Worm (Caenorhabditis elegans): ENCODE results near the gene tag-276.

The tag-276 gene

DNA sequence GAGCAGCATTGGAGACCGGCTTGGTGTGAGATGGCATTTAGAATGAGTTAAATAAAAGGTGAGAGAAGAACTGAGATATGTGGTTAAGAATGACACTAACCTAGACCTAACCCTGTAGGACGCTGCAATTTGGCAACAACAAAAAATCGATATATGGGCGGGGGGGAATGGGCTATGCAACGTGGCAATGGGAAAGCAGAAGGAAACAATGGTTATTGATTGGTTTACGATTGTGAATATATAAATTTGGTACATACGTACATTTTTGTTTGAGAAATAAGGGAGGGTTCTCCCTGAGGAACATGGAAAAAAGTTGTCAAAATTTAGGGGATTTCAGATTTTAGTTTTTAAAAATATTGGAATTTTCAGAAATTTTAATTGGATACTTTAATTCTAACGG is at the start of gene tag-276:
TSS of gene tag-276 (minus strand) at position 101 of the 400 bp plus-strand sequence.
- TF ChIP-seq scrt-1 (GFP tag; IDR thresholded peaks at IDR 0.05) (no peak), ama-1 (optimal IDR thresholded peaks at IDR 0.05) (no peak), tbx-37 (GFP tag; conservative IDR thresholded peaks at IDR 0.05) (no peak), pes-1 (GFP tag; IDR thresholded peaks at IDR 0.05) (no peak), hmg-4 (GFP tag; optimal IDR thresholded peaks at IDR 0.05) (no peak), ceh-36 (tag; optimal IDR thresholded peaks at IDR 0.05) (no peak), flt-1 (GFP tag; IDR thresholded peaks at IDR 0.05) (no peak), tra-4 (tag; optimal IDR thresholded peaks at IDR 0.05) (no peak), tbx-11 (GFP tag; IDR thresholded peaks at IDR 0.05) (no peak), ets-7 (tag; optimal IDR thresholded peaks at IDR 0.05) (no peak), ceh-13 (GFP tag; optimal IDR thresholded peaks at IDR 0.05) (no peak), hmbx-1 (tag; optimal IDR thresholded peaks at IDR 0.05) (no peak), B0310.2 (tag; optimal IDR thresholded peaks at IDR 0.05) (no peak), hnd-1 (tag; optimal IDR thresholded peaks at IDR 0.05) (no peak)

- no peak for TF ChIP-seq F13C5.2 (tag; optimal IDR thresholded peaks at IDR 0.05)
- no peak for TF ChIP-seq tbx-11 (GFP tag; IDR thresholded peaks at IDR 0.05)
- TF ChIP-seq pes-1 (GFP tag; IDR thresholded peaks at IDR 0.05): no peak
- no peak for TF ChIP-seq ama-1 (optimal IDR thresholded peaks at IDR 0.05)
- TF ChIP-seq sea-1 (GFP tag; conservative IDR thresholded peaks at IDR 0.05): no peak
- no peak for TF ChIP-seq hnd-1 (tag; optimal IDR thresholded peaks at IDR 0.05)
These were observed 47.6 kb upstream of the tag-276 start for ce11 chrII:12296591-12296990.

DNA sequence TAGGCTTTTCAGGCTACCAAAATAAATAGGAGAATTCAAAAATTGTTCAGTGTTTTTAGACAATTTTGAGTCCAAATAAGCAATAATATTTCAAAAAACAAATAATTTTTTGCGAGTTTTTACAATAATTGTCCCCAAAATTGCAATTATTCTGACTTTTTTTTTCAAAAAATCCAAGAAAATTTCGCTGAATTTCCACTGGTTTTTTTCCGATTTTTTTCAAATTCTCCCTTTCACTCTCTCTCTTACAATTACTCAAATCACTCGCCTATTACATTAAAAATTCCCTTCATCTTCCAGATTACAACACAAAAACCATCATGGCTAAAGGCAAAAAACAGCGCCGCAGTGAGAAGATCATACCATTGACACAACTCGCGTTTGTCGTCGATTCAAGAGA is 40.1 kb upstream of the tag-276 start, which contains the start of gene Y57A10A.31:
TSS of gene Y57A10A.31 (plus strand) at position 301 of the 400 bp plus-strand sequence.
- TF ChIP-seq F13C5.2 (tag; optimal IDR thresholded peaks at IDR 0.05) (no peak), aly-1 (tag; optimal IDR thresholded peaks at IDR 0.05) (no peak), ceh-13 (GFP tag; optimal IDR thresholded peaks at IDR 0.05) (no peak), hmg-4 (GFP tag; optimal IDR thresholded peaks at IDR 0.05) (no peak)

- no peak for TF ChIP-seq hmbx-1 (tag; optimal IDR thresholded peaks at IDR 0.05)
- TF ChIP-seq hmg-4 (GFP tag; optimal IDR thresholded peaks at IDR 0.05): no peak
- no peak for TF ChIP-seq sea-1 (GFP tag; conservative IDR thresholded peaks at IDR 0.05)
- no peak for TF ChIP-seq ets-7 (tag; optimal IDR thresholded peaks at IDR 0.05)
- TF ChIP-seq flt-1 (GFP tag; IDR thresholded peaks at IDR 0.05): no peak
- TF ChIP-seq B0310.2 (tag; optimal IDR thresholded peaks at IDR 0.05): no peak
- TF ChIP-seq aly-1 (tag; optimal IDR thresholded peaks at IDR 0.05): no peak
- TF ChIP-seq hnd-1 (tag; optimal IDR thresholded peaks at IDR 0.05): no peak
- TF ChIP-seq scrt-1 (GFP tag; IDR thresholded peaks at IDR 0.05): no peak
- TF ChIP-seq tbx-37 (GFP tag; conservative IDR thresholded peaks at IDR 0.05): no peak
These were observed 35.1 kb upstream of the tag-276 start for ce11 chrII:12284045-12284444.

DNA sequence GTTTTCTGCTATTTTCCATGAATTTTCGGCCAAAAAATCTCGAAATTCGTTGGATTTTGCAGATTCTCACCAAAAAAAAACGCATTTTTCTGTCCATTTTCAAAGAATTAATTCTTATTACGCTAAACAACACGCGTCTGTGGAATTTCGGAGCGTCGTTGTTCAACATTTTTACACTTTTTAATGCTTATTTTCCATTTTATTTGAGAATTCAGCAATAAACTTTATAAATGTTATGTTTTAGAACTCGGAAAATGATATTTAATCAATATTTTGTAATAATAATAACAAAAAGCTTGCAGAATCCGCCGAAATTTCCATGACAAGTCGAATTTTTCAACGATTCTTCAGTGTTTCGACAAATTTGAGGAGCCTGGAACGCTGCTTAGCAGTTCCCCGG is 31.4 kb upstream of the tag-276 start, which contains the start of gene ife-5:
TSS of gene ife-5 (plus strand) at position 301 of the 400 bp plus-strand sequence.
- TF ChIP-seq B0310.2 (tag; optimal IDR thresholded peaks at IDR 0.05): no peak

ce11 chrII:12279259-12279658 is 30.3 kb upstream of the tag-276 start, which contains the start of the genes tric-1B.2 and Y57A10A.29:
tric-1B.2 (minus strand) TSS chrII:12279387.
Y57A10A.29 (plus strand) TSS chrII:12279561.
- TF ChIP-seq ets-7 (tag; optimal IDR thresholded peaks at IDR 0.05): no peak
- TF ChIP-seq flt-1 (GFP tag; IDR thresholded peaks at IDR 0.05): no peak
- no peak for TF ChIP-seq sea-1 (GFP tag; conservative IDR thresholded peaks at IDR 0.05)
- TF ChIP-seq tbx-37 (GFP tag; conservative IDR thresholded peaks at IDR 0.05): no peak
- TF ChIP-seq hmbx-1 (tag; optimal IDR thresholded peaks at IDR 0.05): no peak
- TF ChIP-seq ceh-36 (tag; optimal IDR thresholded peaks at IDR 0.05): no peak
- TF ChIP-seq ama-1 (optimal IDR thresholded peaks at IDR 0.05): no peak
- no peak for TF ChIP-seq hnd-1 (tag; optimal IDR thresholded peaks at IDR 0.05)
- no peak for TF ChIP-seq ceh-13 (GFP tag; optimal IDR thresholded peaks at IDR 0.05)
- no peak for TF ChIP-seq tbx-11 (GFP tag; IDR thresholded peaks at IDR 0.05)
- no peak for TF ChIP-seq scrt-1 (GFP tag; IDR thresholded peaks at IDR 0.05)
- TF ChIP-seq F13C5.2 (tag; optimal IDR thresholded peaks at IDR 0.05): no peak
- TF ChIP-seq hmg-4 (GFP tag; optimal IDR thresholded peaks at IDR 0.05): no peak
- no peak for TF ChIP-seq B0310.2 (tag; optimal IDR thresholded peaks at IDR 0.05)
- TF ChIP-seq tra-4 (tag; optimal IDR thresholded peaks at IDR 0.05): no peak
- no peak for TF ChIP-seq aly-1 (tag; optimal IDR thresholded peaks at IDR 0.05)
- TF ChIP-seq pes-1 (GFP tag; IDR thresholded peaks at IDR 0.05): no peak

- TF ChIP-seq hmg-4 (GFP tag; optimal IDR thresholded peaks at IDR 0.05) (peak; percentile 9), sea-1 (GFP tag; conservative IDR thresholded peaks at IDR 0.05) (no peak), tbx-37 (GFP tag; conservative IDR thresholded peaks at IDR 0.05) (no peak), pes-1 (GFP tag; IDR thresholded peaks at IDR 0.05) (no peak), B0310.2 (tag; optimal IDR thresholded peaks at IDR 0.05) (no peak)
These were observed 29.7 kb upstream of the tag-276 start for ce11 chrII:12278602-12279001.

DNA sequence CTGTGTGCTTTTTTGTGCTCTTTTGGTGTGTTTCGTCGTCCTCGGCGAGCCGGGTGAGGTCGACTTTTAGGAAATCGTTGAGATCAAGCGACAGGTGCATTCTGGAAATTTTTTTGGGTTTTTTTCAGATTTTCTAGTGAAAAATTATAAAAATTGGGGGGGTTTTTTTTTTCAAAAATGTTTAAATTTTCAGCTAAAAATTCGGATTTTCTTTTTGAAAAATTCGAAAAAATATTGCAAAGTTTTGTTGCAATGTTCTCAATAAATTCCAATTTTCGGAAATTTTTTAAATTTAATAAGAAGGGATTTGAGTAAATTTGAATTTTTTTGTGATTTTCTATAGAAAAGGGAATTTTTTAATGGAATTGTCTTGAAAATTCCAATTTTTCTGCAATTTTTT is 26.0 kb upstream of the tag-276 start, which contains the start of gene Y57A10A.27:
TSS of gene Y57A10A.27 (minus strand) at position 101 of the 400 bp plus-strand sequence.
- TF ChIP-seq tbx-37 (GFP tag; conservative IDR thresholded peaks at IDR 0.05) (no peak), tbx-11 (GFP tag; IDR thresholded peaks at IDR 0.05) (no peak), hmbx-1 (tag; optimal IDR thresholded peaks at IDR 0.05) (no peak), ceh-13 (GFP tag; optimal IDR thresholded peaks at IDR 0.05) (no peak), F13C5.2 (tag; optimal IDR thresholded peaks at IDR 0.05) (no peak)

ce11 chrII:12268857-12269256 is 19.9 kb upstream of the tag-276 start:
- no peak for TF ChIP-seq B0310.2 (tag; optimal IDR thresholded peaks at IDR 0.05)
- no peak for TF ChIP-seq hmbx-1 (tag; optimal IDR thresholded peaks at IDR 0.05)
- TF ChIP-seq ceh-13 (GFP tag; optimal IDR thresholded peaks at IDR 0.05): no peak
- TF ChIP-seq tbx-11 (GFP tag; IDR thresholded peaks at IDR 0.05): no peak
- no peak for TF ChIP-seq sea-1 (GFP tag; conservative IDR thresholded peaks at IDR 0.05)
- no peak for TF ChIP-seq scrt-1 (GFP tag; IDR thresholded peaks at IDR 0.05)
